Worm (Caenorhabditis elegans) whole organism, L4 larva: ENCODE measurements around the gene H37A05.4.

Source experiments
- F37D6.2 ChIP-seq: sonication (generic microtip); optimal IDR thresholded peaks from 2 replicates; lab custom pipeline; 2016; ENCODE audit warnings: mild to moderate bottlenecking, missing genetic modification characterization, missing compliant biosample characterization
- F44E2.7 ChIP-seq: fragments of 200-800 bp; sonication (Bioruptor generic); IDR thresholded peaks from 2 replicates; pipeline ENCODE4 v2.1.2; 2022; ENCODE audit warnings: missing genetic modification characterization, missing compliant biosample characterization
- R02D3.7 ChIP-seq: fragments of 150-350 bp; sonication (generic microtip); optimal IDR thresholded peaks from 3 replicates; lab custom pipeline; 2014; ENCODE audit warnings: missing biosample characterization, missing genetic modification characterization
- T20F7.1 ChIP-seq: fragments of 200-800 bp; sonication (Bioruptor generic); optimal IDR thresholded peaks from 2 replicates; lab custom pipeline; 2018; ENCODE audit warnings: mild to moderate bottlenecking, missing genetic modification characterization, missing compliant biosample characterization
- T26A8.4 ChIP-seq: fragments of 200-800 bp; sonication (Bioruptor generic); IDR thresholded peaks from 2 replicates; pipeline ENCODE4 v1.3.6; 2022; ENCODE audit warnings: missing genetic modification characterization, missing compliant biosample characterization
- Y105C5A.15 ChIP-seq: fragments of 200-800 bp; sonication (Bioruptor generic); IDR thresholded peaks from 2 replicates; pipeline ENCODE4 v1.3.6; 2022; ENCODE audit warnings: missing genetic modification characterization, missing compliant biosample characterization
- Y48G9A.11 ChIP-seq: fragments of 200-800 bp; sonication (Bioruptor generic); IDR thresholded peaks from 2 replicates; pipeline ENCODE4 v1.3.6; 2022; ENCODE audit warnings: missing genetic modification reagents, missing genetic modification characterization, missing compliant biosample characterization
- Y75B8A.6 ChIP-seq: fragments of 200-800 bp; sonication (Bioruptor generic); IDR thresholded peaks from 2 replicates; pipeline ENCODE4 v1.3.6; 2022; ENCODE audit warnings: missing genetic modification reagents, missing genetic modification characterization, missing compliant biosample characterization
- ZK546.5 ChIP-seq, 2 experiments: sonication (generic microtip); optimal IDR thresholded peaks; 2 replicates each; lab custom pipeline; 2017; ENCODE audit warnings: missing biosample characterization in 2 of 2, missing genetic modification characterization in 2 of 2
- ama-1 ChIP-seq: fragments of 150-350 bp; optimal IDR thresholded peaks from 2 replicates; lab custom pipeline; 2014; ENCODE audit warnings: inconsistent platforms, mixed read lengths
- arid-1 ChIP-seq: fragments of 200-800 bp; sonication (Bioruptor generic); conservative IDR thresholded peaks from 2 replicates; pipeline ENCODE4 v1.3.6; 2022; ENCODE audit warnings: missing genetic modification reagents, missing genetic modification characterization, missing compliant biosample characterization
- ceh-32 ChIP-seq: sonication (generic microtip); optimal IDR thresholded peaks from 2 replicates; lab custom pipeline; 2016; ENCODE audit warnings: mild to moderate bottlenecking, missing genetic modification characterization, missing compliant biosample characterization; ENCODE audit not compliant: poor library complexity
- ceh-44 ChIP-seq: fragments of 200-800 bp; sonication (Bioruptor generic); IDR thresholded peaks from 2 replicates; pipeline ENCODE4 v1.3.6; 2022; ENCODE audit warnings: missing genetic modification reagents, missing genetic modification characterization, missing compliant biosample characterization
- ceh-62 ChIP-seq: sonication (generic microtip); optimal IDR thresholded peaks from 2 replicates; lab custom pipeline; 2017; ENCODE audit warnings: missing biosample characterization, missing genetic modification characterization
- cey-2 ChIP-seq: sonication (generic microtip); optimal IDR thresholded peaks from 3 replicates; lab custom pipeline; 2017; ENCODE audit warnings: missing genetic modification characterization, mild to moderate bottlenecking, missing compliant biosample characterization, antibody characterized with exemption, borderline replicate concordance; ENCODE audit not compliant: insufficient read depth
- ctbp-1 ChIP-seq: fragments of 200-800 bp; sonication (Bioruptor generic); IDR thresholded peaks from 2 replicates; pipeline ENCODE4 v1.3.6; 2022; ENCODE audit warnings: missing genetic modification reagents, missing genetic modification characterization, missing compliant biosample characterization
- daf-16 ChIP-seq, 3 experiments: sonication (generic microtip); optimal IDR thresholded peaks; 2 replicates each; lab custom pipeline; 2016 to 2017; ENCODE audit warnings: missing genetic modification characterization in 3 of 3, missing genetic modification reagents in 3 of 3, mild to moderate bottlenecking in 2 of 3, missing compliant biosample characterization in 2 of 3, missing biosample characterization in 1 of 3, moderate library complexity in 1 of 3
- daf-19 ChIP-seq: fragments of 200-800 bp; sonication (Bioruptor generic); conservative IDR thresholded peaks from 2 replicates; pipeline ENCODE4 v1.3.6; 2022; ENCODE audit warnings: missing genetic modification characterization, missing compliant biosample characterization
- daf-8 ChIP-seq: fragments of 200-800 bp; sonication (Bioruptor generic); IDR thresholded peaks from 2 replicates; pipeline ENCODE4 v1.3.6; 2022; ENCODE audit warnings: missing genetic modification characterization, missing compliant biosample characterization
- dmd-9 ChIP-seq: fragments of 200-800 bp; sonication (Bioruptor generic); IDR thresholded peaks from 2 replicates; pipeline ENCODE4 v1.3.6; 2022; ENCODE audit warnings: missing genetic modification reagents, missing genetic modification characterization, missing compliant biosample characterization
- dve-1 ChIP-seq: sonication (generic microtip); optimal IDR thresholded peaks from 2 replicates; lab custom pipeline; 2017; ENCODE audit warnings: antibody characterized with exemption, mild to moderate bottlenecking, missing genetic modification characterization, missing compliant biosample characterization; ENCODE audit not compliant: insufficient read depth
- fos-1 ChIP-seq: fragments of 150-350 bp; optimal IDR thresholded peaks from 2 replicates; lab custom pipeline; 2014; ENCODE audit warnings: missing biosample characterization, missing genetic modification characterization
- hlh-30 ChIP-seq: sonication (generic microtip); optimal IDR thresholded peaks from 2 replicates; lab custom pipeline; 2017; ENCODE audit warnings: antibody characterized with exemption, mild to moderate bottlenecking, missing genetic modification characterization, missing compliant biosample characterization; ENCODE audit not compliant: insufficient read depth
- hmg-1.1 ChIP-seq: fragments of 200-800 bp; sonication (Bioruptor generic); IDR thresholded peaks from 2 replicates; pipeline ENCODE4 v1.3.6; 2022; ENCODE audit warnings: missing genetic modification reagents, missing genetic modification characterization, missing compliant biosample characterization
- lim-7 ChIP-seq: fragments of 200-800 bp; sonication (Bioruptor generic); IDR thresholded peaks from 2 replicates; pipeline ENCODE4 v1.3.6; 2022; ENCODE audit warnings: missing genetic modification characterization, missing compliant biosample characterization
- lin-1 ChIP-seq: fragments of 200-800 bp; sonication (Bioruptor generic); IDR thresholded peaks from 2 replicates; pipeline ENCODE4 v1.3.6; 2022; ENCODE audit warnings: missing genetic modification reagents, missing genetic modification characterization, missing compliant biosample characterization
- lin-15B ChIP-seq: fragments of 150-350 bp; sonication (generic microtip); optimal IDR thresholded peaks from 3 replicates; lab custom pipeline; 2014; ENCODE audit warnings: missing biosample characterization, missing genetic modification characterization
- lin-29 ChIP-seq: fragments of 200-800 bp; sonication (Bioruptor generic); IDR thresholded peaks from 2 replicates; pipeline ENCODE4 v1.3.6; 2022; ENCODE audit warnings: missing genetic modification reagents, missing genetic modification characterization, missing compliant biosample characterization
- lin-38 ChIP-seq: fragments of 200-800 bp; sonication (Bioruptor generic); IDR thresholded peaks from 2 replicates; pipeline ENCODE4 v1.3.6; 2022; ENCODE audit warnings: missing genetic modification reagents, missing genetic modification characterization, missing compliant biosample characterization
- madf-5 ChIP-seq, 2 experiments: fragments of 200-800 bp; sonication (Bioruptor generic); IDR thresholded peaks; 2 replicates each; pipeline ENCODE4 v1.3.6; 2022; ENCODE audit warnings: missing compliant biosample characterization in 2 of 2, missing genetic modification characterization in 2 of 2
- madf-9 ChIP-seq: fragments of 200-800 bp; sonication (Bioruptor generic); conservative IDR thresholded peaks from 2 replicates; pipeline ENCODE4 v1.3.6; 2022; ENCODE audit warnings: missing genetic modification reagents, missing genetic modification characterization, missing compliant biosample characterization
- mdt-29 ChIP-seq: fragments of 200-800 bp; sonication (Bioruptor generic); IDR thresholded peaks from 2 replicates; pipeline ENCODE4 v1.3.6; 2022; ENCODE audit warnings: missing genetic modification reagents, missing genetic modification characterization, missing compliant biosample characterization
- mep-1 ChIP-seq: fragments of 150-350 bp; sonication (generic microtip); optimal IDR thresholded peaks from 3 replicates; lab custom pipeline; 2014; ENCODE audit warnings: missing biosample characterization, missing genetic modification characterization
- mxl-2 ChIP-seq: fragments of 200-800 bp; sonication (Bioruptor generic); conservative IDR thresholded peaks from 2 replicates; pipeline ENCODE4 v1.3.6; 2022; ENCODE audit warnings: missing genetic modification reagents, missing genetic modification characterization, missing compliant biosample characterization
- mxl-3 ChIP-seq: fragments of 200-800 bp; sonication (Bioruptor generic); optimal IDR thresholded peaks from 2 replicates; lab custom pipeline; 2018; ENCODE audit warnings: mild to moderate bottlenecking, missing genetic modification characterization, missing compliant biosample characterization
- nhr-10 ChIP-seq: fragments of 150-350 bp; optimal IDR thresholded peaks from 2 replicates; lab custom pipeline; 2014; ENCODE audit warnings: missing biosample characterization, missing genetic modification characterization
- nhr-102 ChIP-seq: sonication (generic microtip); optimal IDR thresholded peaks from 2 replicates; lab custom pipeline; 2016; ENCODE audit warnings: mild to moderate bottlenecking, missing genetic modification characterization, moderate library complexity, missing compliant biosample characterization
- nhr-11 ChIP-seq: fragments of 150-350 bp; optimal IDR thresholded peaks from 2 replicates; lab custom pipeline; 2014; ENCODE audit warnings: missing biosample characterization, missing genetic modification characterization
- nhr-237 ChIP-seq: sonication (generic microtip); optimal IDR thresholded peaks from 2 replicates; lab custom pipeline; 2017; ENCODE audit warnings: missing biosample characterization, missing genetic modification characterization
- nhr-25 ChIP-seq: sonication (generic microtip); optimal IDR thresholded peaks from 2 replicates; lab custom pipeline; 2017; ENCODE audit warnings: missing genetic modification characterization, mild to moderate bottlenecking, missing compliant biosample characterization, antibody characterized with exemption, moderate library complexity, borderline replicate concordance; ENCODE audit not compliant: insufficient read depth
- nhr-28 ChIP-seq: fragments of 150-350 bp; optimal IDR thresholded peaks from 2 replicates; lab custom pipeline; 2014; ENCODE audit warnings: missing biosample characterization, missing genetic modification characterization
- nhr-6 ChIP-seq: fragments of 150-350 bp; optimal IDR thresholded peaks from 2 replicates; lab custom pipeline; 2014; ENCODE audit warnings: missing biosample characterization, missing genetic modification characterization
- nhr-76 ChIP-seq: fragments of 150-350 bp; optimal IDR thresholded peaks from 2 replicates; lab custom pipeline; 2014; ENCODE audit warnings: missing biosample characterization, missing genetic modification characterization
- snpc-4 ChIP-seq: fragments of 150-350 bp; optimal IDR thresholded peaks from 2 replicates; lab custom pipeline; 2014; ENCODE audit warnings: missing biosample characterization, missing genetic modification characterization
- spr-1 ChIP-seq: sonication (generic microtip); optimal IDR thresholded peaks from 2 replicates; lab custom pipeline; 2016; ENCODE audit warnings: mild to moderate bottlenecking, missing genetic modification characterization, missing compliant biosample characterization
- spr-3 ChIP-seq: fragments of 200-800 bp; sonication (Bioruptor generic); optimal IDR thresholded peaks from 2 replicates; lab custom pipeline; 2018; ENCODE audit warnings: mild to moderate bottlenecking, missing genetic modification characterization, missing compliant biosample characterization
- tag-97 ChIP-seq: fragments of 200-800 bp; sonication (Bioruptor generic); IDR thresholded peaks from 2 replicates; pipeline ENCODE4 v1.3.6; 2022; ENCODE audit warnings: missing genetic modification characterization, missing compliant biosample characterization
- unc-130 ChIP-seq: sonication (generic microtip); optimal IDR thresholded peaks from 2 replicates; lab custom pipeline; 2016; ENCODE audit warnings: missing genetic modification reagents, missing genetic modification characterization, missing compliant biosample characterization
- unc-39 ChIP-seq: sonication (generic microtip); optimal IDR thresholded peaks from 2 replicates; lab custom pipeline; 2017; ENCODE audit warnings: missing biosample characterization, missing genetic modification characterization
- vab-7 ChIP-seq: fragments of 200-800 bp; sonication (Bioruptor generic); IDR thresholded peaks from 2 replicates; pipeline ENCODE4 v1.3.6; 2022; ENCODE audit warnings: missing genetic modification reagents, missing genetic modification characterization, missing compliant biosample characterization
- zag-1 ChIP-seq: fragments of 150-350 bp; optimal IDR thresholded peaks from 2 replicates; lab custom pipeline; 2014; ENCODE audit warnings: missing biosample characterization, missing genetic modification characterization

The H37A05.4 gene

ce11 chrV:13625517-13626097 lies 24.0 kb downstream of the H37A05.4 start, which contains the start of the genes nduv-2 and F53F4.12 (continued):
- TF ChIP-seq F37D6.2 (tag; lab: Kevin White, UChicago) (no peak), F44E2.7 (GFP tag; lab: Robert Waterston, UW) (no peak), daf-16 (GFP tag; optimal IDR thresholded peaks at IDR 0.05; lab: Kevin White, UChicago) (no peak), daf-16 (tag; optimal IDR thresholded peaks at IDR 0.05; lab: Kevin White, UChicago) (no peak), unc-39 (tag; lab: Kevin White, UChicago) (no peak), daf-19 (GFP tag; lab: Robert Waterston, UW) (no peak), nhr-6 (tag; lab: Kevin White, UChicago) (no peak), Y105C5A.15 (GFP tag; lab: Robert Waterston, UW) (no peak), dve-1 (tag; lab: Kevin White, UChicago) (no peak), mdt-29 (GFP tag; lab: Robert Waterston, UW) (no peak), unc-130 (GFP tag; lab: Kevin White, UChicago) (peak; percentile 10), madf-9 (GFP tag; lab: Robert Waterston, UW) (no peak), lin-38 (GFP tag; lab: Robert Waterston, UW) (0 out of 2 replicates have a peak, but pooled peaks have one; percentile 25), nhr-11 (tag; lab: Kevin White, UChicago) (no peak), ceh-32 (tag; lab: Kevin White, UChicago) (no peak), cey-2 (tag; lab: Kevin White, UChicago) (no peak), lin-29 (GFP tag; lab: Robert Waterston, UW) (no peak), nhr-10 (tag; lab: Kevin White, UChicago) (no peak), vab-7 (GFP tag; lab: Robert Waterston, UW) (no peak), snpc-4 (tag; lab: Kevin White, UChicago) (no peak), arid-1 (no peak), lin-15B (tag; lab: Kevin White, UChicago) (no peak), R02D3.7 (tag; lab: Kevin White, UChicago) (peak; percentile 39), ceh-62 (tag; lab: Kevin White, UChicago) (no peak), ZK546.5 (tag; optimal IDR thresholded peaks at IDR 0.05; lab: Kevin White, UChicago) (no peak), nhr-237 (tag; lab: Kevin White, UChicago) (no peak), daf-8 (GFP tag; lab: Robert Waterston, UW) (no peak), lin-1 (GFP tag; lab: Robert Waterston, UW) (no peak), Y48G9A.11 (GFP tag; lab: Robert Waterston, UW) (peak; percentile 71), T20F7.1 (GFP tag; lab: Kevin White, UChicago) (peak; percentile 90), hmg-1.1 (no peak), madf-5 (GFP tag; IDR thresholded peaks at IDR 0.05; lab: Robert Waterston, UW) (no peak), dmd-9 (GFP tag; lab: Robert Waterston, UW) (no peak), hlh-30 (tag; lab: Kevin White, UChicago) (no peak), fos-1 (tag; lab: Kevin White, UChicago) (no peak), ceh-44 (no peak), nhr-28 (no peak), tag-97 (no peak), nhr-76 (tag; lab: Kevin White, UChicago) (no peak), nhr-25 (tag; lab: Kevin White, UChicago) (no peak), zag-1 (tag; lab: Kevin White, UChicago) (no peak), spr-3 (no peak), nhr-102 (tag; lab: Kevin White, UChicago) (no peak), T26A8.4 (GFP tag; lab: Robert Waterston, UW) (no peak), spr-1 (no peak), ctbp-1 (GFP tag; lab: Robert Waterston, UW) (no peak), lim-7 (GFP tag; lab: Robert Waterston, UW) (no peak), mxl-3 (GFP tag; lab: Kevin White, UChicago) (no peak), mep-1 (tag; lab: Kevin White, UChicago) (no peak), ama-1 (no peak), Y75B8A.6 (GFP tag; lab: Robert Waterston, UW) (no peak), mxl-2 (GFP tag; lab: Robert Waterston, UW) (no peak)
